Fruit fly (Drosophila melanogaster): Measurements from ENCODE around the gene CG17219.

The CG17219 gene

dm6 chr2L:3022986-3023385 lies 6.1 kb upstream of the CG17219 start, which contains the start of the genes alpha4GT1 and Prp40 (continued):
- TF ChIP-seq Drgx (GFP tag; IDR thresholded peaks at IDR 0.05) (no peak), nom (GFP tag; optimal IDR thresholded peaks at IDR 0.05) (no peak)

DNA sequence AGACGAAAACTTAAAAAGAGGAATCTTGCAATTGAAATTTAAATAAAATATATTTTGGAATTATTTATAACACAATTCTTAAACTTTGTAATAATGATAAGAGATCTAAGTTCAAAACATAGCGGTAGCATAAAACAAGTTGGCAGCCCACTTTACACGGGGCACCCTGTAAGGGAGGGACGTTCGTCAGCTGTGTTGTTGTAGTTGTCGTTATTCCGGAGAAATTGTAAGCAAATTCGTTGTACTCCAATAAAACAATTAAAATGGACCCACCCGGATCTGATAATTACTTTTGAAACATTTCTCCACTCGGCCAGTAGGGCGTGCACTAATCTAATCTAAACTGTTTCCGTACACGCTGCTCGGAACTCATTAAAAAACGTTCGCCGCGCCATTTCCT lies 1.3 kb downstream of the CG17219 start, which contains the start of gene GABPI:
Gene GABPI (plus strand): TSS at position 190 of the 400 bp plus-strand sequence.
- no peak for TF ChIP-seq ttk (GFP tag; IDR thresholded peaks at IDR 0.05)
- TF ChIP-seq CG10565 (GFP tag; optimal IDR thresholded peaks at IDR 0.05) = no peak
- TF ChIP-seq NfI (GFP tag; optimal IDR thresholded peaks at IDR 0.05) = peak; percentile 59
- peak; percentile 54 for TF ChIP-seq stwl (tag; optimal IDR thresholded peaks at IDR 0.05)
- no peak for TF ChIP-seq CG2202 (tag; optimal IDR thresholded peaks at IDR 0.05)
- TF ChIP-seq Myb (GFP tag; optimal IDR thresholded peaks at IDR 0.05) = peak; percentile 63
- TF ChIP-seq onecut (GFP tag; IDR thresholded peaks at IDR 0.05) = peak; percentile 67
- peak; percentile 24 for TF ChIP-seq CG12659 (GFP tag; optimal IDR thresholded peaks at IDR 0.05)
- no peak for TF ChIP-seq Xbp1 (GFP tag; optimal IDR thresholded peaks at IDR 0.05)
- no peak for TF ChIP-seq CG18599 (GFP tag; optimal IDR thresholded peaks at IDR 0.05)
- no peak for TF ChIP-seq gcm2 (GFP tag; optimal IDR thresholded peaks at IDR 0.05)
- TF ChIP-seq hbn (GFP tag; IDR thresholded peaks at IDR 0.05; ENCODE audit: partially characterized antibody) = 0 out of 2 replicates have a peak, but pooled peaks have one; percentile 18
- TF ChIP-seq CG17912 (GFP tag; optimal IDR thresholded peaks at IDR 0.05) = peak; percentile 0
- peak; percentile 93 for TF ChIP-seq E2f2 (GFP tag; IDR thresholded peaks at IDR 0.05)
- TF ChIP-seq cad (GFP tag; optimal IDR thresholded peaks at IDR 0.05) = peak; percentile 50
- peak; percentile 2 to 86 for TF ChIP-seq crp (GFP tag; optimal IDR thresholded peaks at IDR 0.05)
- peak; percentile 21 for TF ChIP-seq CG33557 (GFP tag; optimal IDR thresholded peaks at IDR 0.05)
- TF ChIP-seq HmgZ (tag; optimal IDR thresholded peaks at IDR 0.05) = peak; percentile 55
- TF ChIP-seq CG6254 (GFP tag; optimal IDR thresholded peaks at IDR 0.05) = peak; percentile 100
- peak; percentile 4 for TF ChIP-seq phol (tag; optimal IDR thresholded peaks at IDR 0.05)
- TF ChIP-seq CG30020 (tag; optimal IDR thresholded peaks at IDR 0.05) = peak; percentile 51
- peak; percentile 1 for TF ChIP-seq pfk (GFP tag; optimal IDR thresholded peaks at IDR 0.05)
- peak; percentile 37 for TF ChIP-seq Dref (GFP tag; IDR thresholded peaks at IDR 0.05)
- no peak for TF ChIP-seq kay (GFP tag; optimal IDR thresholded peaks at IDR 0.05)
- 0 out of 2 replicates have a peak, but pooled peaks have one; percentile 13 for TF ChIP-seq Xrp1 (GFP tag; IDR thresholded peaks at IDR 0.05)
- TF ChIP-seq grn (GFP tag; optimal IDR thresholded peaks at IDR 0.05) = peak; percentile 93
- peak; percentile 43 for TF ChIP-seq CG17385 (GFP tag; optimal IDR thresholded peaks at IDR 0.05)
- TF ChIP-seq nom (GFP tag; optimal IDR thresholded peaks at IDR 0.05) = peak; percentile 31
- peak; percentile 14; the same call in 1 of the 2 replicates for TF ChIP-seq Rfx (GFP tag; IDR thresholded peaks at IDR 0.05)
- peak; percentile 85 for TF ChIP-seq MBD-R2 (GFP tag; IDR thresholded peaks at IDR 0.05)
- peak; percentile 18 for TF ChIP-seq lilli (GFP tag; optimal IDR thresholded peaks at IDR 0.05)
- peak; percentile 86 for TF ChIP-seq CG4360 (GFP tag; IDR thresholded peaks at IDR 0.05)
- peak; percentile 6 for TF ChIP-seq CHES-1-like (GFP tag; optimal IDR thresholded peaks at IDR 0.05)
- TF ChIP-seq ci (GFP tag; IDR thresholded peaks at IDR 0.05) = peak; percentile 76
- peak; percentile 44 for TF ChIP-seq MESR4 (GFP tag; optimal IDR thresholded peaks at IDR 0.05)
- TF ChIP-seq maf-S (GFP tag; optimal IDR thresholded peaks at IDR 0.05) = no peak
- no peak for TF ChIP-seq ind (GFP tag; optimal IDR thresholded peaks at IDR 0.05)
- TF ChIP-seq pzg (GFP tag; optimal IDR thresholded peaks at IDR 0.05) = peak; percentile 56
- TF ChIP-seq Stat92E (GFP tag; optimal IDR thresholded peaks at IDR 0.05) = peak in 1 of 3 experiments; percentile 55
- TF ChIP-seq CG34422 (GFP tag; IDR thresholded peaks at IDR 0.05) = peak; percentile 76; the same call in 2 of the 3 replicates
- peak; percentile 32 for TF ChIP-seq CG15514 (GFP tag; optimal IDR thresholded peaks at IDR 0.05)
- no peak for TF ChIP-seq lab (GFP tag; optimal IDR thresholded peaks at IDR 0.05)
- peak; percentile 86 for TF ChIP-seq Dp (GFP tag; optimal IDR thresholded peaks at IDR 0.05)
- TF ChIP-seq bbx (GFP tag; IDR thresholded peaks at IDR 0.05; ENCODE audit: partially characterized antibody) = 0 out of 2 replicates have a peak, but pooled peaks have one; percentile 12
- TF ChIP-seq fd102C (GFP tag; optimal IDR thresholded peaks at IDR 0.05) = peak; percentile 24
- TF ChIP-seq pita (GFP tag; optimal IDR thresholded peaks at IDR 0.05) = no peak

All from whole organism, embryonic.